ENCODE assay signal across 2 worm cellular contexts in the genomic region with DNA sequence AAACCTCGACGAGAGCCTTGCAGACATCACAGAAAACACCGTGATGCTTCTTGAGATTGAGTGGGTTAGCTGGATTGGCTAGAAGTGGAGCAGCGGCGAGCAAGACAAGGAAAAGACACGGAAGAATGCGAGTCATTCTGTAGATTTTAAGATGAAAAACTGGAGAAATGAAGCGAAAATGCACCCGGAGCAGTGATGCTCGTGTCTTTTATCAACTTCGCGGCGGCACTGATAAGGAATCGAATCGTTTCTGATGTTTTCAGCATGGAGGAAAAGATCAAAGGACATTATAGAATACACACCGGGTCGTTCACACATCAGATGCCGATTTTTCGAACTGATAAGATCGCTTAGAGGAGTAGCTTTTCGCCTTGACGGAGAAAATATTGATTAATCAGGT.
TF ChIP-seq lines count a peak whose summit lies in the region.

Gene spp-1, minus strand, starts transcription at position 287 of the 400 bp plus-strand sequence.

TF ChIP-seq in whole organism, L2 larva, 48 proteins besides CTCF, POLR2A, EP300 and RAD21 (continued from another document):
- no peak for TF ChIP-seq ztf-11 (tag; optimal IDR thresholded peaks at IDR 0.05; lab: Kevin White, UChicago)
- TF ChIP-seq mab-5 (tag; optimal IDR thresholded peaks at IDR 0.05; lab: Kevin White, UChicago), result no peak
- no peak for TF ChIP-seq unc-62 (GFP tag; optimal IDR thresholded peaks at IDR 0.05; lab: Kevin White, UChicago)
- TF ChIP-seq nhr-77 (tag; optimal IDR thresholded peaks at IDR 0.05; lab: Kevin White, UChicago), result no peak
- TF ChIP-seq lin-39 (tag; optimal IDR thresholded peaks at IDR 0.05; lab: Kevin White, UChicago), result no peak
- TF ChIP-seq lsy-2 (tag; optimal IDR thresholded peaks at IDR 0.05; lab: Kevin White, UChicago), result no peak
- no peak for TF ChIP-seq elt-3 (tag; optimal IDR thresholded peaks at IDR 0.05; lab: Kevin White, UChicago)

TF ChIP-seq in whole organism, L4 larva, 104 proteins besides CTCF, POLR2A, EP300 and RAD21 (continued from another document):
- TF ChIP-seq mdl-1 (tag; optimal IDR thresholded peaks at IDR 0.05; lab: Kevin White, UChicago) (peak in 1 of 2 experiments; percentile 13), nhr-28 (tag; optimal IDR thresholded peaks at IDR 0.05; lab: Kevin White, UChicago) (peak; percentile 58)
